Worm (Caenorhabditis elegans) whole organism, L2 larva: ENCODE measurements around the gene C50F4.1.
A peak's percentile ranks its signal among the peaks of the same experiment; 100 is the strongest.

Source experiments
- C34F6.9 ChIP-seq: fragments of 150-350 bp; optimal IDR thresholded peaks from 2 replicates; lab custom pipeline; 2014; ENCODE audit warnings: missing biosample characterization, missing genetic modification characterization
- F13H6.1 ChIP-seq: sonication (generic microtip); optimal IDR thresholded peaks from 2 replicates; lab custom pipeline; 2016; ENCODE audit warnings: missing genetic modification characterization, missing compliant biosample characterization
- R02D3.7 ChIP-seq: fragments of 150-350 bp; optimal IDR thresholded peaks from 2 replicates; lab custom pipeline; 2014; ENCODE audit warnings: missing biosample characterization, missing genetic modification characterization
- Y55F3AM.14 ChIP-seq: fragments of 200-800 bp; sonication (Bioruptor generic); optimal IDR thresholded peaks from 2 replicates; lab custom pipeline; 2018; ENCODE audit warnings: mild to moderate bottlenecking, missing genetic modification characterization, missing compliant biosample characterization
- ZK546.5 ChIP-seq: sonication (generic microtip); optimal IDR thresholded peaks from 2 replicates; lab custom pipeline; 2017; ENCODE audit warnings: missing biosample characterization, missing genetic modification characterization
- alr-1 ChIP-seq: fragments of 150-350 bp; optimal IDR thresholded peaks from 2 replicates; lab custom pipeline; 2014; ENCODE audit warnings: missing biosample characterization, missing genetic modification characterization
- aly-2 ChIP-seq: fragments of 150-350 bp; optimal IDR thresholded peaks from 2 replicates; lab custom pipeline; 2014; ENCODE audit warnings: missing biosample characterization, missing genetic modification characterization
- ama-1 ChIP-seq: fragments of 150-350 bp; optimal IDR thresholded peaks from 2 replicates; lab custom pipeline; 2018; ENCODE audit warnings: inconsistent platforms
- blmp-1 ChIP-seq: sonication (generic microtip); optimal IDR thresholded peaks from 2 replicates; lab custom pipeline; 2017; ENCODE audit warnings: missing genetic modification characterization, mild to moderate bottlenecking, missing compliant biosample characterization, antibody characterized with exemption, moderate library complexity; ENCODE audit not compliant: insufficient read depth
- ceh-16 ChIP-seq: fragments of 150-350 bp; optimal IDR thresholded peaks from 2 replicates; lab custom pipeline; 2014; ENCODE audit warnings: missing biosample characterization, missing genetic modification characterization
- ceh-82 ChIP-seq: fragments of 150-350 bp; optimal IDR thresholded peaks from 2 replicates; lab custom pipeline; 2014; ENCODE audit warnings: missing biosample characterization, missing genetic modification characterization
- crh-2 ChIP-seq: sonication (generic microtip); optimal IDR thresholded peaks from 2 replicates; lab custom pipeline; 2017; ENCODE audit warnings: missing biosample characterization, missing genetic modification characterization
- dmd-4 ChIP-seq: sonication (generic microtip); optimal IDR thresholded peaks from 2 replicates; lab custom pipeline; 2017; ENCODE audit warnings: missing biosample characterization, missing genetic modification characterization
- egl-27 ChIP-seq: sonication (generic microtip); optimal IDR thresholded peaks from 3 replicates; lab custom pipeline; 2017; ENCODE audit warnings: missing biosample characterization, missing genetic modification reagents, missing genetic modification characterization
- elt-1 ChIP-seq: fragments of 150-350 bp; optimal IDR thresholded peaks from 2 replicates; lab custom pipeline; 2014; ENCODE audit warnings: missing biosample characterization, missing genetic modification characterization
- elt-3 ChIP-seq: sonication (generic microtip); optimal IDR thresholded peaks from 2 replicates; lab custom pipeline; 2017; ENCODE audit warnings: missing biosample characterization, missing genetic modification characterization
- fos-1 ChIP-seq: fragments of 150-350 bp; optimal IDR thresholded peaks from 2 replicates; lab custom pipeline; 2014; ENCODE audit warnings: missing biosample characterization, missing genetic modification characterization
- gmeb-1 ChIP-seq: fragments of 150-350 bp; optimal IDR thresholded peaks from 2 replicates; lab custom pipeline; 2014; ENCODE audit warnings: missing biosample characterization, missing genetic modification characterization
- lin-11 ChIP-seq: fragments of 150-350 bp; sonication (generic microtip); optimal IDR thresholded peaks from 2 replicates; lab custom pipeline; 2014; ENCODE audit warnings: missing biosample characterization, missing genetic modification characterization, inconsistent platforms, mixed read lengths
- lin-13 ChIP-seq: fragments of 150-350 bp; optimal IDR thresholded peaks from 2 replicates; lab custom pipeline; 2014; ENCODE audit warnings: missing biosample characterization, missing genetic modification reagents, missing genetic modification characterization
- lin-39 ChIP-seq: fragments of 150-350 bp; optimal IDR thresholded peaks from 2 replicates; lab custom pipeline; 2014; ENCODE audit warnings: missing biosample characterization, missing genetic modification reagents, missing genetic modification characterization
- lsy-2 ChIP-seq, 2 experiments: fragments of 150-350 bp in 1 of 2; sonication (generic microtip) in 1 of 2; optimal IDR thresholded peaks; 2 replicates each; lab custom pipeline; 2014 to 2017; ENCODE audit warnings: missing biosample characterization in 2 of 2, missing genetic modification characterization in 2 of 2
- mab-5 ChIP-seq: fragments of 150-350 bp; optimal IDR thresholded peaks from 2 replicates; lab custom pipeline; 2014; ENCODE audit warnings: missing biosample characterization, missing genetic modification characterization
- mbf-1 ChIP-seq: sonication (generic microtip); optimal IDR thresholded peaks from 2 replicates; lab custom pipeline; 2017; ENCODE audit warnings: missing biosample characterization, missing genetic modification characterization
- mdl-1 ChIP-seq, 2 experiments: fragments of 150-350 bp in 1 of 2; sonication (generic microtip) in 1 of 2; optimal IDR thresholded peaks; 2 replicates each; lab custom pipeline; 2017; ENCODE audit warnings: missing biosample characterization in 2 of 2, missing genetic modification characterization in 2 of 2
- nhr-10 ChIP-seq: sonication (generic microtip); optimal IDR thresholded peaks from 2 replicates; lab custom pipeline; 2017; ENCODE audit warnings: missing biosample characterization, missing genetic modification characterization
- nhr-11 ChIP-seq: fragments of 150-350 bp; optimal IDR thresholded peaks from 2 replicates; lab custom pipeline; 2014; ENCODE audit warnings: missing biosample characterization, missing genetic modification characterization
- nhr-12 ChIP-seq: fragments of 150-350 bp; optimal IDR thresholded peaks from 2 replicates; lab custom pipeline; 2014; ENCODE audit warnings: missing biosample characterization, missing genetic modification characterization
- nhr-129 ChIP-seq: fragments of 150-350 bp; optimal IDR thresholded peaks from 2 replicates; lab custom pipeline; 2014; ENCODE audit warnings: missing biosample characterization, missing genetic modification characterization
- nhr-21 ChIP-seq: fragments of 150-350 bp; optimal IDR thresholded peaks from 2 replicates; lab custom pipeline; 2014; ENCODE audit warnings: missing biosample characterization, missing genetic modification characterization
- nhr-23 ChIP-seq: fragments of 150-350 bp; optimal IDR thresholded peaks from 2 replicates; lab custom pipeline; 2014; ENCODE audit warnings: missing biosample characterization, missing genetic modification reagents, missing genetic modification characterization
- nhr-237 ChIP-seq: fragments of 150-350 bp; optimal IDR thresholded peaks from 2 replicates; lab custom pipeline; 2014; ENCODE audit warnings: missing biosample characterization, missing genetic modification characterization
- nhr-25 ChIP-seq: fragments of 150-350 bp; sonication (generic microtip); optimal IDR thresholded peaks from 3 replicates; lab custom pipeline; 2014; ENCODE audit warnings: missing biosample characterization, missing genetic modification characterization
- nhr-6 ChIP-seq: fragments of 150-350 bp; optimal IDR thresholded peaks from 2 replicates; lab custom pipeline; 2014; ENCODE audit warnings: missing biosample characterization, missing genetic modification characterization
- nhr-77 ChIP-seq: fragments of 150-350 bp; optimal IDR thresholded peaks from 2 replicates; lab custom pipeline; 2014; ENCODE audit warnings: missing biosample characterization, missing genetic modification characterization
- peb-1 ChIP-seq: fragments of 150-350 bp; optimal IDR thresholded peaks from 2 replicates; lab custom pipeline; 2014; ENCODE audit warnings: missing biosample characterization, missing genetic modification characterization
- sem-4 ChIP-seq: fragments of 150-350 bp; optimal IDR thresholded peaks from 2 replicates; lab custom pipeline; 2014; ENCODE audit warnings: missing biosample characterization, missing genetic modification reagents, missing genetic modification characterization
- skn-1 ChIP-seq: sonication (generic microtip); optimal IDR thresholded peaks from 2 replicates; lab custom pipeline; 2017; ENCODE audit warnings: missing biosample characterization, missing genetic modification characterization
- sma-3 ChIP-seq: sonication (generic microtip); optimal IDR thresholded peaks from 2 replicates; lab custom pipeline; 2016; ENCODE audit warnings: missing genetic modification reagents, missing genetic modification characterization, missing compliant biosample characterization
- sma-9 ChIP-seq, 2 experiments: fragments of 150-350 bp in 1 of 2; sonication (generic microtip) in 1 of 2; optimal IDR thresholded peaks; 2 replicates each; lab custom pipeline; 2014 to 2016; ENCODE audit warnings: missing genetic modification characterization in 2 of 2, mild to moderate bottlenecking in 1 of 2, missing biosample characterization in 1 of 2, missing compliant biosample characterization in 1 of 2, missing genetic modification reagents in 1 of 2, moderate library complexity in 1 of 2
- snpc-4 ChIP-seq: fragments of 150-350 bp; optimal IDR thresholded peaks from 2 replicates; lab custom pipeline; 2014; ENCODE audit warnings: missing biosample characterization, missing genetic modification characterization
- unc-39 ChIP-seq: fragments of 150-350 bp; optimal IDR thresholded peaks from 2 replicates; lab custom pipeline; 2014; ENCODE audit warnings: missing biosample characterization, missing genetic modification characterization
- unc-55 ChIP-seq: fragments of 150-350 bp; sonication (generic microtip); optimal IDR thresholded peaks from 3 replicates; lab custom pipeline; 2014; ENCODE audit warnings: missing biosample characterization, missing genetic modification reagents, missing genetic modification characterization
- unc-62 ChIP-seq: fragments of 150-350 bp; optimal IDR thresholded peaks from 2 replicates; lab custom pipeline; 2014; ENCODE audit warnings: missing biosample characterization, missing genetic modification reagents, missing genetic modification characterization
- zag-1 ChIP-seq: fragments of 150-350 bp; optimal IDR thresholded peaks from 2 replicates; lab custom pipeline; 2014; ENCODE audit warnings: missing biosample characterization, missing genetic modification characterization
- ztf-1 ChIP-seq: fragments of 200-800 bp; sonication (Bioruptor generic); conservative IDR thresholded peaks from 2 replicates; pipeline ENCODE4 v1.3.6; 2022; ENCODE audit warnings: missing genetic modification characterization, missing compliant biosample characterization
- ztf-11 ChIP-seq: sonication (generic microtip); optimal IDR thresholded peaks from 2 replicates; lab custom pipeline; 2017; ENCODE audit warnings: missing biosample characterization, missing genetic modification characterization
- ztf-4 ChIP-seq: fragments of 150-350 bp; optimal IDR thresholded peaks from 2 replicates; lab custom pipeline; 2014; ENCODE audit warnings: missing biosample characterization, missing genetic modification characterization

C50F4.1 gene

DNA sequence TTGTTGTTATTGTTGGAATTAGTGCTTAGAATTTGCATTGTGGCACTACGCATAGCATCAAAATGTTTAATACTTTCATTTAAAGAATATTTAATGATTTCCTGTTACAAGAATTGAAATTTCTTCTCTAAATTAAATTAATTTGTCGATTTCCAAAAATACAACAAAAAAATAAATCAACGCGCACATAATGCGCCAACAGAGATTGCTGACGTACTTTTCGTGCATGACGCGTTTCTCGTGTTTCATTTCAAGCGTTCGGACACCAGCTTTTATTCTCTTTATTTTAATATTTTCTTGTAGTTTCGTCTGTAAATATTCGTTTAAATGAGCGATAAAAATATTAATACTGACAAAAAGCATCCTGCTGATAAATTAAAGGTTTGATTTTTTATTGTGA lies 13.0 kb upstream of the C50F4.1 start, which contains the start of gene eif-2Bdelta:
TSS of gene eif-2Bdelta (plus strand) at position 235 of the 400 bp plus-strand sequence.
- TF ChIP-seq blmp-1 (tag; lab: Kevin White, UChicago) = no peak
- peak; percentile 10 for TF ChIP-seq crh-2 (tag; lab: Kevin White, UChicago)
- TF ChIP-seq nhr-237 = no peak
- TF ChIP-seq lin-11 (tag; lab: Kevin White, UChicago) = no peak
- TF ChIP-seq nhr-12 (tag; lab: Kevin White, UChicago) = no peak
- TF ChIP-seq ztf-1 (GFP tag; lab: Robert Waterston, UW) = no peak
- TF ChIP-seq sma-9 (GFP tag; optimal IDR thresholded peaks at IDR 0.05; lab: Kevin White, UChicago) = peak; percentile 74
- no peak for TF ChIP-seq sma-9 (tag; optimal IDR thresholded peaks at IDR 0.05; lab: Kevin White, UChicago)
- no peak for TF ChIP-seq elt-1 (tag; lab: Kevin White, UChicago)
- TF ChIP-seq peb-1 (tag; lab: Kevin White, UChicago) = no peak
- peak; percentile 39 for TF ChIP-seq nhr-25 (tag; lab: Kevin White, UChicago)
- peak; percentile 73 for TF ChIP-seq gmeb-1 (tag; lab: Kevin White, UChicago)
- no peak for TF ChIP-seq ztf-4 (tag; lab: Kevin White, UChicago)
- TF ChIP-seq zag-1 (tag; lab: Kevin White, UChicago) = no peak
- TF ChIP-seq unc-55 (GFP tag; lab: Kevin White, UChicago) = no peak
- TF ChIP-seq nhr-11 (tag; lab: Kevin White, UChicago) = no peak
- no peak for TF ChIP-seq unc-39 (tag; lab: Kevin White, UChicago)
- no peak for TF ChIP-seq ZK546.5 (tag; lab: Kevin White, UChicago)
- no peak for TF ChIP-seq nhr-6 (tag; lab: Kevin White, UChicago)
- TF ChIP-seq mbf-1 (tag; lab: Kevin White, UChicago) = no peak
- no peak for TF ChIP-seq lin-13 (GFP tag; lab: Kevin White, UChicago)
- no peak for TF ChIP-seq nhr-23 (tag; lab: Kevin White, UChicago)
- no peak for TF ChIP-seq nhr-77 (tag; lab: Kevin White, UChicago)
- TF ChIP-seq lin-39 = no peak
- TF ChIP-seq nhr-21 (tag; lab: Kevin White, UChicago) = no peak
- no peak for TF ChIP-seq sem-4 (tag; lab: Kevin White, UChicago)
- no peak for TF ChIP-seq ceh-82 (tag; lab: Kevin White, UChicago)
- TF ChIP-seq dmd-4 (tag; lab: Kevin White, UChicago) = no peak
- peak; percentile 46 for TF ChIP-seq sma-3 (GFP tag; lab: Kevin White, UChicago)
- peak; percentile 82 for TF ChIP-seq C34F6.9 (tag; lab: Kevin White, UChicago)
- no peak for TF ChIP-seq ama-1
- TF ChIP-seq mab-5 (tag; lab: Kevin White, UChicago) = peak; percentile 58
- TF ChIP-seq Y55F3AM.14 (GFP tag; lab: Kevin White, UChicago) = no peak
- TF ChIP-seq R02D3.7 (tag; lab: Kevin White, UChicago) = no peak
- TF ChIP-seq snpc-4 (tag; lab: Kevin White, UChicago) = peak; percentile 51
- no peak for TF ChIP-seq mdl-1 (tag; optimal IDR thresholded peaks at IDR 0.05; lab: Kevin White, UChicago)
- no peak for TF ChIP-seq ceh-16 (tag; lab: Kevin White, UChicago)
- TF ChIP-seq nhr-129 (tag; lab: Kevin White, UChicago) = no peak
- no peak for TF ChIP-seq ztf-11
- no peak for TF ChIP-seq alr-1 (tag; lab: Kevin White, UChicago)
- no peak for TF ChIP-seq aly-2 (tag; lab: Kevin White, UChicago)
- TF ChIP-seq nhr-10 (tag; lab: Kevin White, UChicago) = no peak
- TF ChIP-seq lsy-2 (tag; optimal IDR thresholded peaks at IDR 0.05; lab: Kevin White, UChicago) = peak; percentile 68 to 80
- TF ChIP-seq egl-27 = no peak
- peak; percentile 38 for TF ChIP-seq F13H6.1 (tag; lab: Kevin White, UChicago)
- TF ChIP-seq elt-3 (tag; lab: Kevin White, UChicago) = no peak
- TF ChIP-seq fos-1 = no peak
- TF ChIP-seq skn-1 = no peak
- TF ChIP-seq unc-62 (GFP tag; lab: Kevin White, UChicago) = no peak
